Fruit fly (Drosophila melanogaster) whole organism: Measurements from ENCODE around the gene Miox.

Experiments
- CG8478 ChIP-seq: fragments of >200 bp; optimal IDR thresholded peaks from 2 replicates; lab custom pipeline; 2018; ENCODE audit warnings: inconsistent platforms
- usp ChIP-seq: fragments of >200 bp; optimal IDR thresholded peaks from 2 replicates; lab custom pipeline; 2017; ENCODE audit warnings: missing biosample characterization, missing genetic modification characterization, mixed read lengths

- TF ChIP-seq usp (GFP tag; lab: Kevin White, UChicago) (no peak), CG8478 (lab: Kevin White, UChicago) (no peak)
These were observed 552 bp downstream of the Miox start for dm6 chr3L:12185336-12185735.
